Worm (Caenorhabditis elegans): ENCODE results near the gene M163.7.

The M163.7 gene

DNA sequence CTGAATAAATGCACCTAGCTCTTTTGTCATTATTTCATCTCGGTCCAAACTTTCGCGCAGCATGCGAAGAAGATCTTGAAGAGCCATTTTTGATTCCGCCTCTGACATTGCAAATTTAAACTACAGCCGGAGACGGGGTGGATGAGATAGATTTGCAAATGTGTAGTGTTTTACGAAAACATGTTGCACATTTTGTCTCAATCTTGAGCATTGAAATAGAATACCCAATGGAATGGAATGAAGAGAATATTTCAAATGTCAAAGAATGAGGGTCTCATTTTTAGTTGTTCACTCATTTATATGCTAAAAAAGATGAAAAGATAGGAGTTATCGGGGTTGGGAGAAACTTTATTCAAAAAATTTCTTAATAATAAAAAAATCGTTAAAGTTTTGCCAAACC, 9.2 kb upstream of the M163.7 start, which contains the start of gene Y66C5A.1:
Y66C5A.1 (minus strand) TSS at position 101 of the 400 bp plus-strand sequence.
- no peak for TF ChIP-seq B0310.2 (tag; optimal IDR thresholded peaks at IDR 0.05)
- TF ChIP-seq F13C5.2 (tag; optimal IDR thresholded peaks at IDR 0.05) = no peak
- no peak for TF ChIP-seq aly-1 (tag; optimal IDR thresholded peaks at IDR 0.05)
- no peak for TF ChIP-seq tbx-11 (GFP tag; IDR thresholded peaks at IDR 0.05)
- no peak for TF ChIP-seq tbx-37 (GFP tag; conservative IDR thresholded peaks at IDR 0.05)
- TF ChIP-seq ceh-36 (tag; optimal IDR thresholded peaks at IDR 0.05) = no peak
- TF ChIP-seq ceh-13 (GFP tag; optimal IDR thresholded peaks at IDR 0.05) = no peak
- TF ChIP-seq pes-1 (GFP tag; IDR thresholded peaks at IDR 0.05) = no peak

DNA sequence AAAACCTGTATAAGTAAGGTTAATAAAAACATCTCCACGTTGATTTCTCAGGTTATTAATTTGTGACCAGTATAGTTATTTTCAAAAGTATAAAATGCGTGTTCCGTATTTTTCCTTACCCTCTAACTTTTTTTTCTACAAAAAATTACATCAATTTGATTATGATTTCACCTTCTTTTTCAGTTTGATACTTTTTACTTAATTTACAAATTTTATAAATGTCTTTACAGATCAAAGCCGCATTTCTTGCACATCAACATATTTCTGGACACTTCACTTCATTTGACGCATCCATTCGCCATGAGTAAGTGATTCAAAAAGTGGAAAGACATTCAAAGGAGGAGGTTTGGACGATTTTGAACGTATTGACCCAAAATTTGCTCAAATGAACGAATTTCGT, 4.2 kb upstream of the M163.7 start, which contains the start of gene Y66C5A.2:
Y66C5A.2 (plus strand) TSS at position 301 of the 400 bp plus-strand sequence.
- TF ChIP-seq flt-1 (GFP tag; IDR thresholded peaks at IDR 0.05) (no peak), ets-7 (tag; optimal IDR thresholded peaks at IDR 0.05) (no peak), ceh-13 (GFP tag; optimal IDR thresholded peaks at IDR 0.05) (no peak), hnd-1 (tag; optimal IDR thresholded peaks at IDR 0.05) (no peak), F13C5.2 (tag; optimal IDR thresholded peaks at IDR 0.05) (no peak), hmbx-1 (tag; optimal IDR thresholded peaks at IDR 0.05) (no peak), ceh-36 (tag; optimal IDR thresholded peaks at IDR 0.05) (no peak), aly-1 (tag; optimal IDR thresholded peaks at IDR 0.05) (no peak), tra-4 (tag; optimal IDR thresholded peaks at IDR 0.05) (no peak), B0310.2 (tag; optimal IDR thresholded peaks at IDR 0.05) (no peak)

DNA sequence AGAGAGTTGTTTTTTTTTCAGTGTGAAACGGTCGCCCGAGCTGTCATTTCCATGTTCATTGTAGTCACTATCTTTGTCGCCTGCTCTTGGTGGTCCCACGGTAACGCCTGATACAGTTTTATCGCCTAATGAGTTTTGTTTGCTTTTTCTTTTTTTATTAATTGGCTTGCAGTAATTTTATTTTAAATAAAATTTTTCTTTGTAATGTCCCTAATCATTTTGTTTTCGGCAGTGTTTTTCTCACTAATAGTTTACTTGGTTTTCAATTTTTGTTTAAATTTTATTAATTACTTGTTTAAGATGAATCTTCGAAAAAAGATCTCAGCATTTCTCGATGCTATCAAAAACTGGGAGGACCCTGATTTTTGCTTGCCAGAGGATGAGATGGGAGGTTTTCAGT, 980 bp downstream of the M163.7 start, which contains the start of gene M163.22:
M163.22 (plus strand) TSS at position 301 of the 400 bp plus-strand sequence.
- TF ChIP-seq F13C5.2 (tag; optimal IDR thresholded peaks at IDR 0.05) (no peak), flt-1 (GFP tag; IDR thresholded peaks at IDR 0.05) (no peak), pes-1 (GFP tag; IDR thresholded peaks at IDR 0.05) (no peak), ceh-36 (tag; optimal IDR thresholded peaks at IDR 0.05) (no peak), aly-1 (tag; optimal IDR thresholded peaks at IDR 0.05) (no peak), hnd-1 (tag; optimal IDR thresholded peaks at IDR 0.05) (no peak), B0310.2 (tag; optimal IDR thresholded peaks at IDR 0.05) (no peak), sea-1 (GFP tag; conservative IDR thresholded peaks at IDR 0.05) (no peak)

DNA sequence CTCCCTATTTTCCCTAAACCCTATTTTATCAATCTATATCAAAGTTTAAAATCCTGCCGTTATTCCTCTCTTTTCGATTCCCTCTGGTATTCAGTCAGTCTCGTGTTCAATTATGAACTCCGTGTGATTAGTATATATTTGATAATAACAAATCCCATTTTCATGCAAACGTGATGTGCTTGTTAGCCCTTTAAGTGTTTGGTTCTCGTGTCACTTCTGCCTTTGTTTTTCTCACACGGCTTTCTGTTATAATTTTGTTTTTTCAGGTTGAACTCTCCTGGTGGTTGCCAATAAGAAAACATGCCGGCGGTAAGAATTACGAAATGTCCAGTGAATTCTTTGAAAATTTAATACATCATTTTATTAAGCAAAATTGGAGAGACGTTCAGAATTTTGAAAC, 1.9 kb downstream of the M163.7 start, which contains the start of gene M163.21:
M163.21 (plus strand) TSS at position 301 of the 400 bp plus-strand sequence.
- no peak for TF ChIP-seq tbx-37 (GFP tag; conservative IDR thresholded peaks at IDR 0.05)
- TF ChIP-seq flt-1 (GFP tag; IDR thresholded peaks at IDR 0.05) = no peak
- no peak for TF ChIP-seq ama-1 (optimal IDR thresholded peaks at IDR 0.05)
- TF ChIP-seq scrt-1 (GFP tag; IDR thresholded peaks at IDR 0.05) = no peak
- TF ChIP-seq hmbx-1 (tag; optimal IDR thresholded peaks at IDR 0.05) = no peak
- TF ChIP-seq ets-7 (tag; optimal IDR thresholded peaks at IDR 0.05) = no peak
- TF ChIP-seq sea-1 (GFP tag; conservative IDR thresholded peaks at IDR 0.05) = no peak
- no peak for TF ChIP-seq hnd-1 (tag; optimal IDR thresholded peaks at IDR 0.05)
- no peak for TF ChIP-seq pes-1 (GFP tag; IDR thresholded peaks at IDR 0.05)
- no peak for TF ChIP-seq hmg-4 (GFP tag; optimal IDR thresholded peaks at IDR 0.05)
- TF ChIP-seq ceh-36 (tag; optimal IDR thresholded peaks at IDR 0.05) = no peak
- TF ChIP-seq aly-1 (tag; optimal IDR thresholded peaks at IDR 0.05) = no peak
- no peak for TF ChIP-seq tra-4 (tag; optimal IDR thresholded peaks at IDR 0.05)
- no peak for TF ChIP-seq tbx-11 (GFP tag; IDR thresholded peaks at IDR 0.05)
- no peak for TF ChIP-seq F13C5.2 (tag; optimal IDR thresholded peaks at IDR 0.05)
- no peak for TF ChIP-seq ceh-13 (GFP tag; optimal IDR thresholded peaks at IDR 0.05)
- no peak for TF ChIP-seq B0310.2 (tag; optimal IDR thresholded peaks at IDR 0.05)

DNA sequence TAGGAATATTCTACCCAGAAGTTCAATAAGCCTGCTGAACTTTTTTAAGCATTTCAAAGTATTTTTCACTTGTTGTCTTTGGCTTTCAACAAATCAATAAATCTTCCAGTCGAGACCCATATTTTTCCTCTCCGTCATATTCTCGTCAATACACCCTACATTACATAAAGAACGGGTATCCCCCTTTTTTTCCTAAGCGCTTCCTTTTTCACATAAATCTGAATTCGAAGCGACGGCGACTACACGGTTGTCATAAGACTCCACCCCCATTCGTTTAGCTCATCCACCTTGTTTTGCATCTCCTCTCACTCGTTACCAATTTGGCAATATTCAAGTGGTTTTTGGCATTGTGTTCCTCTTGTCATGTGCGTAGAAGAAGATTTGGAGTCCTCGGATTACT, 4.7 kb downstream of the M163.7 start, which contains the start of gene M163.9:
M163.9 (plus strand) TSS at position 301 of the 400 bp plus-strand sequence.
- TF ChIP-seq F13C5.2 (tag; optimal IDR thresholded peaks at IDR 0.05) (no peak), B0310.2 (tag; optimal IDR thresholded peaks at IDR 0.05) (no peak), flt-1 (GFP tag; IDR thresholded peaks at IDR 0.05) (no peak), tra-4 (tag; optimal IDR thresholded peaks at IDR 0.05) (no peak), hnd-1 (tag; optimal IDR thresholded peaks at IDR 0.05) (no peak), tbx-11 (GFP tag; IDR thresholded peaks at IDR 0.05) (no peak), tbx-37 (GFP tag; conservative IDR thresholded peaks at IDR 0.05) (no peak), sea-1 (GFP tag; conservative IDR thresholded peaks at IDR 0.05) (no peak), scrt-1 (GFP tag; IDR thresholded peaks at IDR 0.05) (no peak), ets-7 (tag; optimal IDR thresholded peaks at IDR 0.05) (no peak), ama-1 (optimal IDR thresholded peaks at IDR 0.05) (no peak), pes-1 (GFP tag; IDR thresholded peaks at IDR 0.05) (no peak), aly-1 (tag; optimal IDR thresholded peaks at IDR 0.05) (no peak), ceh-36 (tag; optimal IDR thresholded peaks at IDR 0.05) (no peak), ceh-13 (GFP tag; optimal IDR thresholded peaks at IDR 0.05) (no peak), hmg-4 (GFP tag; optimal IDR thresholded peaks at IDR 0.05) (no peak), hmbx-1 (tag; optimal IDR thresholded peaks at IDR 0.05) (no peak)

DNA sequence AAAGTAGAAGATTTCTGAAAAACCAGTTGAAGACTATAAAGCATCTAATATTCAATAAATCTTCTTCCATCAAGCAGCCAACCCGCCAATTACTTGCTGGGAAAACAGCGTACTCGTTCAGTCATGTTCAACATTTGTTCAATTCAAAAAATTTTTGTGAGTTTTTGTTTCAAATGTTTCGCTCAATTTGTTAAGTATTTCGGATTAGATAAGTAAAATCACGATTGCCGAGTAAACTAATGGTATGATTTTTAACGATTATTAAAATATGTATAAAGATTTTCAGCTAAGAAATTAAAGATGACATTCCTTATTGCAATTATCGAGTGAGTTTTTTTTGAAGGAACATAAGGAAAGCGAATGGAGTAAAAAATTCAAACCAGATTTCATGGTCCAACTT, 6.1 kb downstream of the M163.7 start, which contains the start of gene M163.10:
M163.10 (plus strand) TSS at position 301 of the 400 bp plus-strand sequence.
- TF ChIP-seq ama-1 (optimal IDR thresholded peaks at IDR 0.05) = no peak
- TF ChIP-seq flt-1 (GFP tag; IDR thresholded peaks at IDR 0.05) = no peak
- no peak for TF ChIP-seq pes-1 (GFP tag; IDR thresholded peaks at IDR 0.05)
- TF ChIP-seq sea-1 (GFP tag; conservative IDR thresholded peaks at IDR 0.05) = no peak
- no peak for TF ChIP-seq ceh-36 (tag; optimal IDR thresholded peaks at IDR 0.05)
- TF ChIP-seq tbx-37 (GFP tag; conservative IDR thresholded peaks at IDR 0.05) = no peak
- TF ChIP-seq hmbx-1 (tag; optimal IDR thresholded peaks at IDR 0.05) = no peak
- TF ChIP-seq tbx-11 (GFP tag; IDR thresholded peaks at IDR 0.05) = no peak
- no peak for TF ChIP-seq scrt-1 (GFP tag; IDR thresholded peaks at IDR 0.05)
- no peak for TF ChIP-seq hmg-4 (GFP tag; optimal IDR thresholded peaks at IDR 0.05)
- TF ChIP-seq hnd-1 (tag; optimal IDR thresholded peaks at IDR 0.05) = no peak
- no peak for TF ChIP-seq tra-4 (tag; optimal IDR thresholded peaks at IDR 0.05)

DNA sequence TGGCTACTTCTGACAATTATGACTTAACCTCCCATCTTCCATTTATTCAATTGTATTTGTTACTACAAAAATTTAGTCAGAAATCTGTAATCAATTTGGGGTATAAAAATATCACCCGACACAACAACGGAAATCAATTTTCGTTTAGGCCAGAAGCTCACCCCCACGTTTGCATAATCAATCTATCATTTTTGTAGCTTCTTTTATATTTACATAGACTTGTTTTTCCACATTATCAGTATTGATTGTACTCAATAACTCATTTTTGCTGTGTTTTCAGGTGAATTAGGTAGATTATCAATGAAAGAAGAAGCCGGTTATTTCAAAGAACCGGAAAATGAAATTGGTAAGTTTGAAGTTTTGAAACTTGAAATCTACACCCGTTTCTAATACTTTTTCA, 9.1 kb downstream of the M163.7 start, which contains the start of gene M163.5:
M163.5 (plus strand) TSS at position 301 of the 400 bp plus-strand sequence.
- TF ChIP-seq sea-1 (GFP tag; conservative IDR thresholded peaks at IDR 0.05) (no peak), F13C5.2 (tag; optimal IDR thresholded peaks at IDR 0.05) (no peak), tbx-11 (GFP tag; IDR thresholded peaks at IDR 0.05) (no peak), ets-7 (tag; optimal IDR thresholded peaks at IDR 0.05) (no peak), hmbx-1 (tag; optimal IDR thresholded peaks at IDR 0.05) (no peak), scrt-1 (GFP tag; IDR thresholded peaks at IDR 0.05) (no peak), ceh-36 (tag; optimal IDR thresholded peaks at IDR 0.05) (no peak), tbx-37 (GFP tag; conservative IDR thresholded peaks at IDR 0.05) (no peak)

Measured in whole organism, early embryonic.